Worm (Caenorhabditis elegans): Measurements from ENCODE around the gene ZK262.9.
"Not testable (repeated sequence)": the region's sequence is repeated elsewhere in the genome, so short reads cannot be mapped to it uniquely, and the experiment has no call there.

Gene ZK262.9

DNA sequence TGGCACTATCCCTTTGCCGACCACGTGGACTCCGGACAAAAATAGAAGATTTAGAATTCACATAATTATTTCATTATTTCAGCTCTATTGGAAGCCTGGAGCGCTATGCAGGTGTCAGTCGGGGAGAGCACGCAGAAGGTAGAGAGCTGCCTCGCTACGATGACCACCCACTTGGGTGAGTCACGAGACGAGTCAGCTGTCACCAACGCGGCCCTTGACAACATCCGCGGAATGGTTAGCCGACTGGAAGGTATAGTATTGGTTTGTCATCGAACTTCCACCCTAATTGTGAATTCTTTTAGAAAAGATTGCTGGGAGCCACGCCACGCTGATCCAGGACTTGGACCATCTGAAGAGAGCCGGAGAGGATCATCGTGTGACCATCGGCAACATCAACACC lies at the start of gene ZK262.9:
TSS of gene ZK262.9 (plus strand) at position 301 of the 400 bp plus-strand sequence.
- TF ChIP-seq unc-62 (GFP tag; optimal IDR thresholded peaks at IDR 0.05) = not testable (repeated sequence)

ce11 chrV:18394203-18394602 lies 45.4 kb upstream of the ZK262.9 start, which contains the start of gene Y51A2B.6:
Gene Y51A2B.6 (minus strand): TSS chrV:18394303.
- TF ChIP-seq unc-62 (GFP tag; optimal IDR thresholded peaks at IDR 0.05) = no peak

- no peak for TF ChIP-seq unc-62 (GFP tag; optimal IDR thresholded peaks at IDR 0.05)
Observed at ce11 chrV:18395649-18396048, 43.9 kb upstream of the ZK262.9 start, which contains the start of gene Y51A2B.9. Gene Y51A2B.9 (minus strand): TSS chrV:18395749.

ce11 chrV:18397814-18398213 lies 41.8 kb upstream of the ZK262.9 start, which contains the start of gene Y51A2B.16:
Gene Y51A2B.16 (minus strand): TSS chrV:18397914.
- TF ChIP-seq unc-62 (GFP tag; optimal IDR thresholded peaks at IDR 0.05) = no peak

- TF ChIP-seq unc-62 (GFP tag; optimal IDR thresholded peaks at IDR 0.05) = no peak
Observed at ce11 chrV:18402743-18403142, 36.8 kb upstream of the ZK262.9 start.

DNA sequence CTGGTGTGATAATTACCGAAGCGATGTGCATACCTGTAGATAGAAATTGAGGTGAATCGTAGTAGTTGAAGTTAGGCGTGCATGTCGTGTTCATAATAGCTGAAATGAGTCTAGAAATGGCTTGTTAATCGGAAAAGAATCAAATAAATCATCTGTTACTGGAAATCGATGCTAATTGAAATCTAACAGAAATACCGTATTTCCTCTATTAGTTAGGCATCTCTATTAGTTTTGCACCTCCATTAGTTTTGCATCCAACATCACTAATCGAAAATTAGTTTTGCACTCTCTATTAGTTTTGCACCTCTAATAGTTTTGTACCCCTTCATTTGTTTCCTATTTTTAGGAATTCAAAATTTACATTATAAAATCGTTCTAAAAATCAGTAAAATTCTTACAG lies 34.8 kb upstream of the ZK262.9 start, which contains the start of gene srh-209:
TSS of gene srh-209 (minus strand) at position 101 of the 400 bp plus-strand sequence.
- not testable (repeated sequence) for TF ChIP-seq unc-62 (GFP tag; optimal IDR thresholded peaks at IDR 0.05)

DNA sequence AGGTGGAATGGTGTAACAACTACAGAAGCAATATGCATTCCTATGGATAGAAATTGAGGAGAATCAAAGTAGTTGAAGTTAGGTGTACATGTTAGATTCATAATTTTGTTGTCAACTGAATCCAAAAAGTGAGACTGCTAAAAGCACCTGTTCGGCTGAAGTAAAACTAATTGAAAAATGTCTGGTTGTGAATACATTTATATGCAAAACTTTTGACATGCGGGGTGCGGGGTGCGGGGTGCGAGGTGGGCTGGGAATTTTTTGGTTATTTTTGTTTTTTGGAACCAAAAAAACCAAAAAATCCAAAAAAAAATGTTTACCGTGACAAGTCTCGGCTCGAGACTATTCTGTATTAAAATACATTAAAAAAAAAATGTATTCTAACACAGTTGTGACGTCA lies 29.4 kb upstream of the ZK262.9 start, which contains the start of gene srh-207:
TSS of gene srh-207 (minus strand) at position 101 of the 400 bp plus-strand sequence.
- TF ChIP-seq unc-62 (GFP tag; optimal IDR thresholded peaks at IDR 0.05) = no peak

- TF ChIP-seq unc-62 (GFP tag; optimal IDR thresholded peaks at IDR 0.05) = no peak
Observed at ce11 chrV:18412351-18412750, 27.2 kb upstream of the ZK262.9 start.

DNA sequence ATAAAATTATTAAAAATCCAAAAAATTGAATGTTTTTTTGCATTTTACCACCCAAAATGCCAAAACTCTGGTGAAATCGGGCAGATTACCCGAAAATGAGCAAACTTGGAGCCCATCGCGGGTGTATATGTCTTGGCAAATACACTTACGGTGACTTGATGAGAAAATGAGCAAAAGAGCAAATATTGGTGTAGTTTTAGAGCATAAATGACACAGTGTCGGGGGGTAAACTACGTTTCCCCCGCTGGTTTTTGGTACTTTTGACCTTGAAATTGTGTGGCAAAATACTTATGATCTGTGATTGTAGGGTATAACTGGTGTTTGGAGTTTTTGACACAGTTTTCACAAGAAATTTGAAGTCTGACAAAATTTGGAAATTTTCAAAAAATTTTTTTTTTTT lies 26.7 kb upstream of the ZK262.9 start, which contains the start of gene ZK262.2:
TSS of gene ZK262.2 (minus strand) at position 101 of the 400 bp plus-strand sequence.
- no peak for TF ChIP-seq unc-62 (GFP tag; optimal IDR thresholded peaks at IDR 0.05)

ce11 chrV:18414051-18414450 lies 25.5 kb upstream of the ZK262.9 start, which contains the start of gene txt-8:
Gene txt-8 (plus strand): TSS chrV:18414351.
- no peak for TF ChIP-seq unc-62 (GFP tag; optimal IDR thresholded peaks at IDR 0.05)

DNA sequence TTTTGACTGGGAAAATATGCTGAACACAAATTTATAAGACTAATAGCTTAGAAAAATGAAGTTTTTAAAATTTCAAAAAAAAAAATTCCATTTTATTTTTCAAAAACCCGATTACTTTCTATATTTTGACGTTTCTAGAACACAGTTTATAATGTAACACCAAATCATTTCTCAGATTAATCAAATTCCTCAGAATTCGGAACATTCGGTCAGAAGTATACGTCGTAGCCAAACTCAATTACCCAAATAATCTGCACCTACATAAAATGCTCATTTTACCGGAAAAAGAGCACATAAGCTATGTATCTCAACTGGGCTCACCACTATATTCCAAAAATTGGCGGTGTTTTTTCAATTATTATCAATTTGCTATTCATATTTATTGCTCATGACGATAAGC lies 18.8 kb upstream of the ZK262.9 start, which contains the start of gene srj-26:
TSS of gene srj-26 (plus strand) at position 301 of the 400 bp plus-strand sequence.
- TF ChIP-seq unc-62 (GFP tag; optimal IDR thresholded peaks at IDR 0.05) = no peak

ce11 chrV:18424471-18424870 lies 15.1 kb upstream of the ZK262.9 start, which contains the start of gene ZK262.4:
Gene ZK262.4 (minus strand): TSS chrV:18424571.
- no peak for TF ChIP-seq unc-62 (GFP tag; optimal IDR thresholded peaks at IDR 0.05)

- TF ChIP-seq unc-62 (GFP tag; optimal IDR thresholded peaks at IDR 0.05) = no peak
Observed at ce11 chrV:18425544-18425943, 14.0 kb upstream of the ZK262.9 start, which contains the start of gene ZK262.19. Gene ZK262.19 (minus strand): TSS chrV:18425644.

ce11 chrV:18426280-18426679 lies 13.3 kb upstream of the ZK262.9 start, which contains the start of gene srw-83:
Gene srw-83 (plus strand): TSS chrV:18426580.
- no peak for TF ChIP-seq unc-62 (GFP tag; optimal IDR thresholded peaks at IDR 0.05)

- TF ChIP-seq unc-62 (GFP tag; optimal IDR thresholded peaks at IDR 0.05) = no peak
Observed at ce11 chrV:18430826-18431225, 8.7 kb upstream of the ZK262.9 start.

- no peak for TF ChIP-seq unc-62 (GFP tag; optimal IDR thresholded peaks at IDR 0.05)
Observed at ce11 chrV:18431450-18431849, 8.1 kb upstream of the ZK262.9 start, which contains the start of gene srw-82. Gene srw-82 (plus strand): TSS chrV:18431750.

ce11 chrV:18434961-18435360 lies 4.6 kb upstream of the ZK262.9 start, which contains the start of gene ZK262.20:
Gene ZK262.20 (minus strand): TSS chrV:18435061.
- TF ChIP-seq unc-62 (GFP tag; optimal IDR thresholded peaks at IDR 0.05) = no peak

Data from whole organism, dauer.